Worm (Caenorhabditis elegans): ENCODE data around the gene T04C12.1.

T04C12.1 gene

ce11 chrV:11076403-11076802 is 17.3 kb upstream of the T04C12.1 start (continued):
- TF ChIP-seq F39B2.1 (GFP tag; IDR thresholded peaks at IDR 0.05): peak; percentile 87
- TF ChIP-seq tlf-1 (GFP tag; optimal IDR thresholded peaks at IDR 0.05): peak; percentile 78
- TF ChIP-seq ztf-25 (GFP tag; IDR thresholded peaks at IDR 0.05): no peak
- no peak for TF ChIP-seq ceh-79 (tag; optimal IDR thresholded peaks at IDR 0.05)
- no peak for TF ChIP-seq mes-4 (tag; optimal IDR thresholded peaks at IDR 0.05)
- TF ChIP-seq rpc-1 (optimal IDR thresholded peaks at IDR 0.05): no peak
- TF ChIP-seq rpc-1 (tag; optimal IDR thresholded peaks at IDR 0.05): no peak
- TF ChIP-seq akir-1 (GFP tag; optimal IDR thresholded peaks at IDR 0.05): no peak
- peak; percentile 11; the same call in 1 of the 2 replicates for TF ChIP-seq ceh-91 (GFP tag; IDR thresholded peaks at IDR 0.05)
- peak; percentile 96 for TF ChIP-seq F49E8.2 (tag; optimal IDR thresholded peaks at IDR 0.05; ENCODE audit: insufficient read depth)
- peak; percentile 86 for TF ChIP-seq hsf-1 (GFP tag; IDR thresholded peaks at IDR 0.05)
- peak; percentile 73 for TF ChIP-seq T26A5.8 (tag; optimal IDR thresholded peaks at IDR 0.05)
- no peak for TF ChIP-seq F57C9.4 (tag; optimal IDR thresholded peaks at IDR 0.05)
- TF ChIP-seq nhr-179 (tag; optimal IDR thresholded peaks at IDR 0.05): peak; percentile 2
- no peak for TF ChIP-seq mel-28 (tag; optimal IDR thresholded peaks at IDR 0.05; ENCODE audit: borderline replicate concordance)
- no peak for TF ChIP-seq sptf-2 (GFP tag; optimal IDR thresholded peaks at IDR 0.05)
- TF ChIP-seq Y56A3A.18 (GFP tag; IDR thresholded peaks at IDR 0.05): peak; percentile 88
- peak; percentile 57 for TF ChIP-seq C17E4.6 (GFP tag; IDR thresholded peaks at IDR 0.05)
- 0 out of 2 replicates have a peak, but pooled peaks have one; percentile 30 for TF ChIP-seq D2030.7 (GFP tag; IDR thresholded peaks at IDR 0.05)
- 0 out of 2 replicates have a peak, but pooled peaks have one; percentile 74 for TF ChIP-seq bed-1 (GFP tag; IDR thresholded peaks at IDR 0.05)
- no peak for TF ChIP-seq F55B11.4 (tag; optimal IDR thresholded peaks at IDR 0.05; ENCODE audit: borderline replicate concordance, insufficient read depth)
- 0 out of 2 replicates have a peak, but pooled peaks have one; percentile 20 for TF ChIP-seq K11D2.4 (GFP tag; IDR thresholded peaks at IDR 0.05)
- peak; percentile 93 for TF ChIP-seq B0336.3 (GFP tag; IDR thresholded peaks at IDR 0.05)
- TF ChIP-seq sea-2 (GFP tag; IDR thresholded peaks at IDR 0.05): no peak
- 0 out of 2 replicates have a peak, but pooled peaks have one; percentile 48 for TF ChIP-seq bed-2 (GFP tag; IDR thresholded peaks at IDR 0.05)
- TF ChIP-seq lin-54 (GFP tag; optimal IDR thresholded peaks at IDR 0.05): peak; percentile 77
- TF ChIP-seq unc-130 (GFP tag; optimal IDR thresholded peaks at IDR 0.05): peak; percentile 64
- 0 out of 2 replicates have a peak, but pooled peaks have one; percentile 28 for TF ChIP-seq egl-44 (GFP tag; IDR thresholded peaks at IDR 0.05)
- TF ChIP-seq sdz-38 (tag; optimal IDR thresholded peaks at IDR 0.05): no peak
- peak; percentile 66 for TF ChIP-seq tbp1 (GFP tag; optimal IDR thresholded peaks at IDR 0.05)
- TF ChIP-seq die-1 (tag; optimal IDR thresholded peaks at IDR 0.05): peak; percentile 67
- peak in 1 of 2 experiments; percentile 19 for TF ChIP-seq let-607 (tag; optimal IDR thresholded peaks at IDR 0.05)
- TF ChIP-seq nfyb-1 (GFP tag; IDR thresholded peaks at IDR 0.05): peak; percentile 84
- TF ChIP-seq hlh-26 (GFP tag; conservative IDR thresholded peaks at IDR 0.05): no peak
- TF ChIP-seq athp-1 (tag; optimal IDR thresholded peaks at IDR 0.05): peak; percentile 72
- peak in 1 of 3 experiments; percentile 81 for TF ChIP-seq lin-35 (GFP tag; optimal IDR thresholded peaks at IDR 0.05)
- no peak for TF ChIP-seq pha-4 (tag; optimal IDR thresholded peaks at IDR 0.05)
- TF ChIP-seq B0261.1 (tag; optimal IDR thresholded peaks at IDR 0.05): no peak
- no peak for TF ChIP-seq fkh-3 (tag; optimal IDR thresholded peaks at IDR 0.05)
- peak; percentile 95 for TF ChIP-seq Y53G8AR.9 (GFP tag; conservative IDR thresholded peaks at IDR 0.05)
- peak; percentile 64 for TF ChIP-seq repo-1 (tag; optimal IDR thresholded peaks at IDR 0.05)
- peak; percentile 15 for TF ChIP-seq nhr-90 (tag; optimal IDR thresholded peaks at IDR 0.05)
- TF ChIP-seq ZK185.1 (tag; optimal IDR thresholded peaks at IDR 0.05; ENCODE audit: poor library complexity, severe bottlenecking): peak; percentile 43
- no peak for TF ChIP-seq zfh-2 (GFP tag; conservative IDR thresholded peaks at IDR 0.05)
- no peak for TF ChIP-seq ztf-26 (tag; optimal IDR thresholded peaks at IDR 0.05)
- TF ChIP-seq F57A8.1 (GFP tag; optimal IDR thresholded peaks at IDR 0.05): no peak
- no peak for TF ChIP-seq lag-1 (GFP tag; IDR thresholded peaks at IDR 0.05)
- peak; percentile 68 for TF ChIP-seq ceh-27 (GFP tag; optimal IDR thresholded peaks at IDR 0.05)
- no peak for TF ChIP-seq ztf-3 (GFP tag; optimal IDR thresholded peaks at IDR 0.05)

All from whole organism, young adult.